Fruit fly (Drosophila melanogaster) whole organism, wandering third instar larva: ENCODE data around the gene Mst89B.

Experiments used
- Abd-B ChIP-seq: fragments of >200 bp; optimal IDR thresholded peaks from 2 replicates; lab custom pipeline; 2017; ENCODE audit warnings: missing biosample characterization, missing genetic modification characterization
- CG9705 ChIP-seq: fragments of 200-800 bp; sonication (Bioruptor generic); optimal IDR thresholded peaks from 2 replicates; lab custom pipeline; 2018; ENCODE audit warnings: missing biosample characterization, mild to moderate bottlenecking, missing genetic modification characterization
- CrebA ChIP-seq: fragments of 200-800 bp; sonication (Bioruptor generic); optimal IDR thresholded peaks from 2 replicates; lab custom pipeline; 2016; ENCODE audit warnings: missing biosample characterization, mild to moderate bottlenecking, missing genetic modification characterization, borderline replicate concordance
- Dfd ChIP-seq: fragments of >200 bp; optimal IDR thresholded peaks from 2 replicates; lab custom pipeline; 2017; ENCODE audit warnings: missing biosample characterization, missing genetic modification characterization
- Dif ChIP-seq: fragments of 200-275, 200-300 bp; sonication (Bioruptor generic); optimal IDR thresholded peaks from 2 replicates; lab custom pipeline; 2018; ENCODE audit warnings: missing biosample characterization, missing genetic modification characterization; ENCODE audit not compliant: partially characterized antibody
- GATAd ChIP-seq: sonication (Bioruptor generic); optimal IDR thresholded peaks from 2 replicates; lab custom pipeline; 2016; ENCODE audit warnings: missing biosample characterization, missing genetic modification characterization
- HLH106 ChIP-seq: fragments of 200-800 bp; optimal IDR thresholded peaks from 3 replicates; lab custom pipeline; 2019; ENCODE audit warnings: missing biosample characterization, mild to moderate bottlenecking, missing genetic modification characterization, moderate library complexity
- Hnf4 ChIP-seq: fragments of 200-800 bp; sonication (Bioruptor generic); optimal IDR thresholded peaks from 2 replicates; lab custom pipeline; 2016; ENCODE audit warnings: missing biosample characterization, mild to moderate bottlenecking, missing genetic modification characterization
- Hr78 ChIP-seq: fragments of >200 bp; optimal IDR thresholded peaks from 2 replicates; lab custom pipeline; 2017; ENCODE audit warnings: missing biosample characterization, missing genetic modification characterization
- Hr83 ChIP-seq: fragments of 200-300 bp; sonication (Bioruptor generic); optimal IDR thresholded peaks from 2 replicates; lab custom pipeline; 2016; ENCODE audit warnings: missing biosample characterization, mild to moderate bottlenecking, missing genetic modification characterization, moderate library complexity; ENCODE audit not compliant: poor library complexity, severe bottlenecking
- Jra ChIP-seq: sonication (Bioruptor generic); optimal IDR thresholded peaks from 2 replicates; lab custom pipeline; 2016; ENCODE audit warnings: missing biosample characterization, missing genetic modification characterization
- Myc ChIP-seq: fragments of >200 bp; optimal IDR thresholded peaks from 2 replicates; lab custom pipeline; 2017
- N ChIP-seq: fragments of >200 bp; optimal IDR thresholded peaks from 2 replicates; lab custom pipeline; 2018; ENCODE audit warnings: missing biosample characterization, missing external identifiers, missing genetic modification characterization
- OdsH ChIP-seq: fragments of 200-800 bp; sonication (Bioruptor generic); optimal IDR thresholded peaks from 2 replicates; lab custom pipeline; 2016; ENCODE audit warnings: missing biosample characterization, mild to moderate bottlenecking, missing genetic modification characterization
- Rel ChIP-seq, 2 experiments: fragments of 200-800 bp; sonication (Bioruptor generic) in 1 of 2; optimal IDR thresholded peaks; 2 replicates in 1 of 2; 3 replicates in 1 of 2; lab custom pipeline; 2016 to 2019; ENCODE audit warnings: mild to moderate bottlenecking in 2 of 2, missing biosample characterization in 2 of 2, missing genetic modification characterization in 2 of 2, moderate library complexity in 1 of 2
- Sp1 ChIP-seq: fragments of 200-800 bp; sonication (Bioruptor generic); optimal IDR thresholded peaks from 3 replicates; lab custom pipeline; 2019; ENCODE audit warnings: missing biosample characterization, mild to moderate bottlenecking, missing genetic modification characterization, moderate library complexity
- Vsx2 ChIP-seq: fragments of 200-300, 225-300 bp; sonication (Bioruptor generic); optimal IDR thresholded peaks from 2 replicates; lab custom pipeline; 2018; ENCODE audit warnings: missing biosample characterization, missing genetic modification characterization; ENCODE audit not compliant: partially characterized antibody
- br ChIP-seq: fragments of 200-800 bp; sonication (Bioruptor generic); optimal IDR thresholded peaks from 2 replicates; lab custom pipeline; 2016; ENCODE audit warnings: missing biosample characterization, missing genetic modification characterization
- brk ChIP-seq: fragments of 200-800 bp; sonication (Bioruptor generic); optimal IDR thresholded peaks from 2 replicates; lab custom pipeline; 2016; ENCODE audit warnings: missing biosample characterization, mild to moderate bottlenecking, missing genetic modification characterization
- dl ChIP-seq, 2 experiments: fragments of 175-275, 200-275 bp in 1 of 2; fragments of 200-275 bp in 1 of 2; sonication (Bioruptor generic); optimal IDR thresholded peaks; lab custom pipeline; 2018; ENCODE audit warnings: mild to moderate bottlenecking in 2 of 2, missing biosample characterization in 2 of 2, missing genetic modification characterization in 2 of 2, moderate library complexity in 2 of 2; ENCODE audit not compliant: partially characterized antibody in 2 of 2, insufficient read depth in 1 of 2
- dmrt93B ChIP-seq: fragments of 200-800 bp; sonication (Bioruptor generic); optimal IDR thresholded peaks from 2 replicates; lab custom pipeline; 2018; ENCODE audit warnings: missing biosample characterization, mild to moderate bottlenecking, missing genetic modification characterization
- dsf ChIP-seq: sonication (Bioruptor generic); optimal IDR thresholded peaks from 2 replicates; lab custom pipeline; 2016; ENCODE audit warnings: missing biosample characterization, missing genetic modification characterization, borderline replicate concordance
- ey ChIP-seq: fragments of 200-800 bp; sonication (Bioruptor generic); optimal IDR thresholded peaks from 2 replicates; lab custom pipeline; 2016; ENCODE audit warnings: missing biosample characterization, missing genetic modification characterization
- foxo ChIP-seq, 2 experiments: fragments of 200-800 bp; sonication (Bioruptor generic); optimal IDR thresholded peaks; 2 replicates in 1 of 2; 3 replicates in 1 of 2; lab custom pipeline; 2016 to 2017; ENCODE audit warnings: missing biosample characterization in 2 of 2, missing genetic modification characterization in 2 of 2
- fru ChIP-seq: fragments of 200-800 bp; sonication (Bioruptor generic); optimal IDR thresholded peaks from 3 replicates; lab custom pipeline; 2016; ENCODE audit warnings: missing biosample characterization, mild to moderate bottlenecking, missing genetic modification characterization
- h ChIP-seq: fragments of 200-800 bp; sonication (Bioruptor generic); optimal IDR thresholded peaks from 3 replicates; lab custom pipeline; 2016; ENCODE audit warnings: missing biosample characterization, mild to moderate bottlenecking, missing genetic modification characterization
- jim ChIP-seq: fragments of 175-275, 200-325 bp; sonication (Bioruptor generic); optimal IDR thresholded peaks from 2 replicates; lab custom pipeline; 2016; ENCODE audit warnings: missing biosample characterization, mild to moderate bottlenecking, missing genetic modification characterization
- lola ChIP-seq: fragments of >200 bp; optimal IDR thresholded peaks from 2 replicates; lab custom pipeline; 2017; ENCODE audit warnings: missing biosample characterization, missing genetic modification characterization
- pan ChIP-seq: fragments of >200 bp; optimal IDR thresholded peaks from 2 replicates; lab custom pipeline; 2017
- psq ChIP-seq: fragments of 200-800 bp; sonication (Bioruptor generic); optimal IDR thresholded peaks from 3 replicates; lab custom pipeline; 2017; ENCODE audit warnings: missing biosample characterization, mild to moderate bottlenecking, missing genetic modification characterization, moderate library complexity
- rgr ChIP-seq: fragments of 200-800 bp; sonication (Bioruptor generic); optimal IDR thresholded peaks from 3 replicates; lab custom pipeline; 2016; ENCODE audit warnings: missing biosample characterization, mild to moderate bottlenecking, missing genetic modification characterization
- sage ChIP-seq: fragments of 200-800 bp; sonication (Bioruptor generic); optimal IDR thresholded peaks from 2 replicates; lab custom pipeline; 2016; ENCODE audit warnings: missing biosample characterization, mild to moderate bottlenecking, missing genetic modification characterization
- sv ChIP-seq: fragments of 200-800 bp; sonication (Bioruptor generic); optimal IDR thresholded peaks from 3 replicates; lab custom pipeline; 2016; ENCODE audit warnings: missing biosample characterization, missing genetic modification characterization
- tai ChIP-seq: sonication (Bioruptor generic); optimal IDR thresholded peaks from 2 replicates; lab custom pipeline; 2016; ENCODE audit warnings: missing biosample characterization, missing genetic modification characterization
- usp ChIP-seq: fragments of >200 bp; optimal IDR thresholded peaks from 2 replicates; lab custom pipeline; 2017; ENCODE audit warnings: missing biosample characterization, missing genetic modification characterization
- woc ChIP-seq: sonication (Bioruptor generic); optimal IDR thresholded peaks from 2 replicates; lab custom pipeline; 2016; ENCODE audit warnings: missing biosample characterization, mild to moderate bottlenecking, missing genetic modification characterization

Mst89B gene

DNA sequence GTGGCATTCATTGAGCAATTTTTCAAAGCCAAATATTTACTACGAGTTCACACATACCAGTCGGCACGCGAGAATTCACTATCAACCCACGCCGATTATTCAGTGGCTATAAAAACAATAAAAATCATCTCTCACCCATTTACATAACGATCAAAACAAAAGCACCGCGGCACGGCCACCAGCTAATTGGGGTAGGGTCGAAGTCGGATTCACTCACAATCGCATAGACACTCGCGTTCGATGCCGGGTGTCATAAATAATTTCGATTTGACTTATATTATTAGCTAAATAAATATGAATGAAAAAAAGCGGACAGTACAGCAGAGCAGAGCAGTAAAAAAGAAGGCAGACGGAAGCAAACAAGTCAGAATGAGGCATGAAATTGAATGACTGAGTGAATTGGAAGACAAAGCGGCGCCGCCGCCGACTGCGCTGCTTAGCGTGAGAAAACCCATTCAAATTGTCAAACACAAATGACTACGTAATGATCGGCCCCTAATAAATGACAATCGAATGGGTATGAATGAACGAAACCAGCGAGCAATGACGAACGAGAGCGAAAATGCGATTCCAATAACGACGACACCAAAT lies 36.6 kb upstream of the Mst89B start:
- no peak for TF ChIP-seq Jra (GFP tag; lab: Kevin White, UChicago)
- TF ChIP-seq OdsH (GFP tag; lab: Kevin White, UChicago) = no peak
- TF ChIP-seq GATAd (GFP tag; lab: Kevin White, UChicago) = no peak
- TF ChIP-seq sage (GFP tag; lab: Kevin White, UChicago) = no peak
- TF ChIP-seq usp (GFP tag; lab: Kevin White, UChicago) = no peak
- TF ChIP-seq psq = no peak
- no peak for TF ChIP-seq rgr
- no peak for TF ChIP-seq Vsx2 (GFP tag; lab: Kevin White, UChicago)
- peak; percentile 1 for TF ChIP-seq Hnf4 (GFP tag; lab: Kevin White, UChicago)
- no peak for TF ChIP-seq N (GFP tag; lab: Kevin White, UChicago)
- TF ChIP-seq foxo (GFP tag; optimal IDR thresholded peaks at IDR 0.05; lab: Kevin White, UChicago) = no peak
- no peak for TF ChIP-seq Dfd (GFP tag; lab: Kevin White, UChicago)
- no peak for TF ChIP-seq Hr83
- no peak for TF ChIP-seq tai (GFP tag; lab: Kevin White, UChicago)
- TF ChIP-seq h (GFP tag; lab: Kevin White, UChicago) = peak; percentile 19
- no peak for TF ChIP-seq brk
- no peak for TF ChIP-seq sv (GFP tag; lab: Kevin White, UChicago)
- no peak for TF ChIP-seq CrebA (GFP tag; lab: Kevin White, UChicago)
- no peak for TF ChIP-seq Rel (GFP tag; optimal IDR thresholded peaks at IDR 0.05; lab: Kevin White, UChicago)
- TF ChIP-seq Rel (tag; optimal IDR thresholded peaks at IDR 0.05; lab: Kevin White, UChicago) = peak; percentile 14
- TF ChIP-seq dl (GFP tag; optimal IDR thresholded peaks at IDR 0.05; lab: Kevin White, UChicago; ENCODE audit: insufficient read depth in 1 of 2, partially characterized antibody in 2 of 2) = no peak
- TF ChIP-seq Sp1 (GFP tag; lab: Kevin White, UChicago) = no peak
- TF ChIP-seq pan (lab: Kevin White, UChicago) = no peak
- no peak for TF ChIP-seq fru
- no peak for TF ChIP-seq ey
- TF ChIP-seq Hr78 (GFP tag; lab: Kevin White, UChicago) = no peak
- no peak for TF ChIP-seq Myc (lab: Kevin White, UChicago)
- TF ChIP-seq Abd-B (GFP tag; lab: Kevin White, UChicago) = no peak

DNA sequence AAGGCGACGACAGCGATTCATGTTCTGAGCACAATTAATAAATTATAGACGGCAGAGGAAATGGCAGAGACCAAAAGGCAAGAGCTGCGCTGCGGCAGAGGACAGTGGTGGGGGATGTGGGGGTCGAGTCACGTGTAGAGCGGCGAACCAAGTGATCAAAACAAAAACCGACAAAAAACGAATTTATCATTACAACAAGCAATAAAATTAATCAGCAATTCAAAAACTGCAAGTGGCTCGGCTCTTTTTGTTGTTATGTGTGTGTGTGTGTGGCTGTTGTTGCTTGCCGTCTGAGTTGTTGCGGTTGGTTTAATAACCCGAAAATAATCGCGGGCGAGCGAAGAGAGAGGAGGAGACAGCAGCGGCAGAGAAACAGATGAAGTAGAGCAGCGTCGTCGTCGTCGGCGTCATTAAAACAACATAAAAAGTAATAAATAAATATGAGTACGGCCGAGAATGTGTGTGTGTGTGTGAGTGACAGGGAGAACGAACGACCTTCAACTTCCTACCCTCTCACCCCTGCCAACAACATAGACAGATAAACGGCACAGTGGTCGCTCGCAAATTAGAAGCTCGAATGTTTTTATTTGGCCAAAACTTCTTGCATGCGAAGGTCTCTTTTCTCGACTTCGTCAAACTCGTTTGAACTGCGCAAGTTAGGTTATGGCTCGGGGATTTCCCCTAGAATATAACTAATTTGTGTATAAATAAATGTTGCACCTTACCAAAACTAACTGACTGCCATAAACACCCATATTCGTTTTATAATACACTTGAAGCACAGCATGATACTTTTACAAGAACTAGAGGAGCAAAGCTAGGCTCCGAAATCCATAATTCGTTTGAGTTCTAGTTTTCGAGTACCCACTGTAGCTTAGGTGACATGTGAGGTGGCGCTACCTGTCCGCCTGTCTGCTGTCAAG lies 35.2 kb upstream of the Mst89B start:
- TF ChIP-seq fru = peak; percentile 78
- TF ChIP-seq Vsx2 (GFP tag; lab: Kevin White, UChicago) = peak; percentile 30
- TF ChIP-seq dsf (GFP tag; lab: Kevin White, UChicago) = no peak
- no peak for TF ChIP-seq usp (GFP tag; lab: Kevin White, UChicago)
- TF ChIP-seq tai (GFP tag; lab: Kevin White, UChicago) = peak; percentile 45
- TF ChIP-seq br = peak; percentile 52
- peak; percentile 26 for TF ChIP-seq CG9705
- TF ChIP-seq Hnf4 (GFP tag; lab: Kevin White, UChicago) = no peak
- peak; percentile 31 for TF ChIP-seq jim (GFP tag; lab: Kevin White, UChicago)
- peak; percentile 65 for TF ChIP-seq woc (GFP tag; lab: Kevin White, UChicago)
- TF ChIP-seq ey = peak; percentile 76
- TF ChIP-seq dmrt93B (GFP tag; lab: Kevin White, UChicago) = peak; percentile 52
- no peak for TF ChIP-seq lola (GFP tag; lab: Kevin White, UChicago)
- TF ChIP-seq sv (GFP tag; lab: Kevin White, UChicago) = peak; percentile 74
- TF ChIP-seq Hr78 (GFP tag; lab: Kevin White, UChicago) = no peak
- TF ChIP-seq Rel (GFP tag; optimal IDR thresholded peaks at IDR 0.05; lab: Kevin White, UChicago) = peak; percentile 51
- TF ChIP-seq Rel (tag; optimal IDR thresholded peaks at IDR 0.05; lab: Kevin White, UChicago) = peak; percentile 64
- no peak for TF ChIP-seq pan (lab: Kevin White, UChicago)
- TF ChIP-seq HLH106 (tag; lab: Kevin White, UChicago) = peak; percentile 66
- TF ChIP-seq brk = peak; percentile 41
- TF ChIP-seq h (GFP tag; lab: Kevin White, UChicago) = peak; percentile 73
- no peak for TF ChIP-seq Dif (GFP tag; lab: Kevin White, UChicago)
- TF ChIP-seq psq = peak; percentile 99
- no peak for TF ChIP-seq sage (GFP tag; lab: Kevin White, UChicago)
- peak; percentile 57 for TF ChIP-seq rgr
- peak in 1 of 2 experiments; percentile 75 for TF ChIP-seq foxo (GFP tag; optimal IDR thresholded peaks at IDR 0.05; lab: Kevin White, UChicago)
- peak; percentile 43 for TF ChIP-seq Sp1 (GFP tag; lab: Kevin White, UChicago)
- peak; percentile 35 for TF ChIP-seq Dfd (GFP tag; lab: Kevin White, UChicago)
- TF ChIP-seq OdsH (GFP tag; lab: Kevin White, UChicago) = peak; percentile 58
- TF ChIP-seq Hr83 = peak; percentile 32
